Fruit fly (Drosophila melanogaster): ENCODE data around the gene CG7029.

Gene CG7029

DNA sequence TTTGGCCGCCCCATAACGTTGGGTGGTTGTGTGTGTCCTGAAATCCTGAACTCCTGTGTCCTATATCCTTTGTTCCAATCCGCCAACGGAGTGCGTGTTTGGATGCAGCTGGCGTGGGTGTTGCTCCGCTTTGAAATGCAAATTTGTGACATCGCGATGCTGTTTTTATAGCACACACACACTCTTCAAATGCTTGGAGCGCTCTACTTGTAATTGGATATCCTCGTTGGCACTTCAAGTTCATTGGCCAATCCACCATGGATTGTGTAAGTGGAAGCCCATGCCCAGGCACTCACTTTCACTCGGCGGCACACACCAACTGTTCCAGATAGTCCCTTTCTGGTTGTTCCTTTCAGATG lies 65.4 kb downstream of the CG7029 start, which contains the start of gene CG13840:
Gene CG13840 (minus strand): TSS at position 101 of the 359 bp plus-strand sequence.
- TF ChIP-seq insv (optimal IDR thresholded peaks at IDR 0.05) (no peak), h (optimal IDR thresholded peaks at IDR 0.05) (no peak), ttk (optimal IDR thresholded peaks at IDR 0.05) (no peak), Sin3A (optimal IDR thresholded peaks at IDR 0.05) (no peak), Myc (optimal IDR thresholded peaks at IDR 0.05) (no peak), psq (optimal IDR thresholded peaks at IDR 0.05) (no peak)

DNA sequence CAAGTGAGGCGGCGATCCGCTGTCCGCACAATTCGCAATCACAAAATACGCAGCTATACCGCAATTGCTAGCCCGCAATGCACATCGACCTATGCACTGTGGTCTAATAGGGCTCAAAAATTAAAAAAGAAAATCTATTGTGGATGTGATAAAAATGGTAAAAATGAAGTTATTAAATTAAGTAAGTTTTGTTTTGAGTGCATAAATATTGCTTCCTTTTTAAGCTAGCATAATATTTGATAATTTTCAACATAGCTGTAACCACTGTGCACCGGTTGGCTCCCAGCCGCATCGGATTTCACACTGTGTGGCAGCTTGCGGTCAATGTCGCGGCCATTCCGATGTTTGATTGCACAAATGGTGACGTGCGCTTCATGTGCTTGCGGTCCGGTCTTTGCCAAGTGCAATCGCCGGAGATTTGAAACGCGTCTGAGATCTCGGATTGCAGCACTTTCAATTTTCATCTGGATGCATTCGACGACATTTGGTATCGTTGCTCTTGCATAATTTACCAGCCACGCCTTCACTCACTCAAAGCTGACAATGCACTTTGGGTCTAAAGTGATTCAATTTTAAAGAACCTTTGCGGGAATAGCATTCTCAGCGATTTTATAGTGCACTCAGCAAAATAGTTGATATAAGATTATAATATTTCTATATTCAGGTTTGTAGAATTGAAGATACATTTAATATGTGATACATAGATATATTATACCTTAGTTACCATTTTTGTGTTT lies 65.9 kb downstream of the CG7029 start:
- TF ChIP-seq psq (optimal IDR thresholded peaks at IDR 0.05) (no peak), h (optimal IDR thresholded peaks at IDR 0.05) (no peak), ttk (optimal IDR thresholded peaks at IDR 0.05) (no peak), Sin3A (optimal IDR thresholded peaks at IDR 0.05) (no peak), Myc (optimal IDR thresholded peaks at IDR 0.05) (no peak), insv (optimal IDR thresholded peaks at IDR 0.05) (no peak)

DNA sequence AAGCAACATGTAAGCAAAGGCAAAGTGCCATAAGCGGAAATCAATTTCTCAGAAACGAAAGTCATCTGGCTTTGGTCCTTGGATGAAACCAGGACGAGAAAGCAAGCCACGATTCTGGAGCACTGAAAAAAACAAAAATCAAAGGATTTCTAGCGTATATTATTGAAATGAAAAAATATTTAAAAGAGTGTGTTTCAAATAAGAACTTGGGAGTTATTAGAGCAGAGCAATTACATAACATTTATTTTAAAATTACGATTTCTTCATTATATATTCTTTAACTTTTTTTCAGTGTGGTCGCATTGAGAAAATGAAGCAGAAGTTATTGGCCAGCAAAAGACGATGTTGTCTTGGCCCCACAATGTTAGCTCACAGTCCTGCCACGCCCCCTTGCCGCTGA lies 72.0 kb downstream of the CG7029 start:
- TF ChIP-seq Myc (optimal IDR thresholded peaks at IDR 0.05) (no peak), ttk (optimal IDR thresholded peaks at IDR 0.05) (no peak)

DNA sequence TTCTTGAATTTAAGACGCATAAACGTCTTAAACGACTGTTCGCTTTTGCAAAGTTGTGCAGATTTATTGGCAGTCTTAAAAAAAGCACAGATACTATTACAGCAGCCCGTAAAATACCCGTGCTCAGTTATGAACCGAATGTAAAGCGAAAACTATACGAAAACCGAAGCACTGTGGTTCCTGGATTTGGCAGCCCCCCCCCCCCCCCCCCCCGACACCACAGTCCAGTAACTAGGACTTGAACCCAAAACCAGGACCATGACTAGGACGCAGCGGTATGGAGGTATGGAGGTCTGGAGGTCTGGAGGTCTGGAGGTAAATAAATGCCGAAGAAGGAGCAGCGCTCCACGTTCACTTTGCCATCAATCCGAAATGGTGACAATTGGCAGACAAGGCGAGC lies 82.7 kb downstream of the CG7029 start:
- TF ChIP-seq Myc (optimal IDR thresholded peaks at IDR 0.05) (no peak), Sin3A (optimal IDR thresholded peaks at IDR 0.05) (no peak), psq (optimal IDR thresholded peaks at IDR 0.05) (no peak), insv (optimal IDR thresholded peaks at IDR 0.05) (no peak), h (optimal IDR thresholded peaks at IDR 0.05) (no peak), ttk (optimal IDR thresholded peaks at IDR 0.05) (no peak)

DNA sequence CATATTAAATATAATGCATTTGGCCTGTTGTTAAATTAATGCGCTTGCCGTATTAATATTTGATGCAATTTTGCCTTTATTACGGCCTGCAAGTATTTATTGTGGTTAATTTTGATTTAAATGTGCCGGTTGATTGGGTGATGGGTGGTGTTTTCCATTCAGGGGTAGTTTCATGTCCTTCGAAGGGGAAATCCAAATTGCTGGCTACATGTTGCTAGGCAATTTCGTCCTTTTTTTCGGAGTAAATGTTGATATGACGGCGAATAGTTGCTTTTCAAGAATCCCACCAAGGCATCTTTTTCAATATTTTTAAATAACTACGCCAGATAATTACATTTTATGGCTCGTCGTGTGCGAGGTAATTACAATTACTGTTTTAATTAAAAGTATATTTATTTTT lies 88.6 kb downstream of the CG7029 start:
- TF ChIP-seq insv (optimal IDR thresholded peaks at IDR 0.05): no peak
- no peak for TF ChIP-seq Sin3A (optimal IDR thresholded peaks at IDR 0.05)
- no peak for TF ChIP-seq Myc (optimal IDR thresholded peaks at IDR 0.05)
- no peak for TF ChIP-seq ttk (optimal IDR thresholded peaks at IDR 0.05)
- TF ChIP-seq h (optimal IDR thresholded peaks at IDR 0.05): no peak
- TF ChIP-seq psq (optimal IDR thresholded peaks at IDR 0.05): no peak
